Fruit fly (Drosophila melanogaster) whole organism, prepupa: ENCODE data around the gene CG15141.

Source experiments
- Blimp-1 ChIP-seq: fragments of 200-800 bp; sonication (Bioruptor generic); optimal IDR thresholded peaks from 3 replicates; lab custom pipeline; 2017; ENCODE audit warnings: missing biosample characterization, missing genetic modification characterization, mild to moderate bottlenecking, moderate library complexity, missing genetic modification reagents
- CG10631 ChIP-seq: fragments of 200-800 bp; sonication (Bioruptor generic); optimal IDR thresholded peaks from 2 replicates; lab custom pipeline; 2016; ENCODE audit warnings: missing biosample characterization, missing genetic modification characterization
- CG10669 ChIP-seq: fragments of 200-800 bp; sonication (Bioruptor generic); optimal IDR thresholded peaks from 3 replicates; lab custom pipeline; 2018; ENCODE audit warnings: missing biosample characterization, mild to moderate bottlenecking, missing genetic modification characterization, moderate library complexity
- CG11294 ChIP-seq: fragments of 200-800 bp; sonication (Bioruptor generic); IDR thresholded peaks from 2 replicates; pipeline ENCODE4 v1.3.6; 2022; ENCODE audit warnings: missing biosample characterization, missing genetic modification characterization
- CG11902 ChIP-seq: fragments of 200-800 bp; sonication (Bioruptor generic); optimal IDR thresholded peaks from 3 replicates; lab custom pipeline; 2016; ENCODE audit warnings: missing biosample characterization, missing genetic modification characterization
- CG15336 ChIP-seq: fragments of 200-800 bp; sonication (Bioruptor generic); IDR thresholded peaks from 2 replicates; pipeline ENCODE4 v1.3.6; 2022; ENCODE audit warnings: missing biosample characterization, missing genetic modification characterization
- CG1621 ChIP-seq: fragments of 200-800 bp; sonication (Bioruptor generic); optimal IDR thresholded peaks from 3 replicates; lab custom pipeline; 2018; ENCODE audit warnings: missing biosample characterization, mild to moderate bottlenecking, missing genetic modification characterization
- CG16779 ChIP-seq: fragments of 200-800 bp; sonication (Bioruptor generic); optimal IDR thresholded peaks from 3 replicates; lab custom pipeline; 2017; ENCODE audit warnings: missing biosample characterization, mild to moderate bottlenecking, missing genetic modification characterization
- CG3032 ChIP-seq: fragments of 200-800 bp; optimal IDR thresholded peaks from 2 replicates; lab custom pipeline; 2019; ENCODE audit warnings: missing biosample characterization, mild to moderate bottlenecking, missing genetic modification characterization, moderate library complexity
- CG31627 ChIP-seq: fragments of 200-800 bp; sonication (Bioruptor generic); optimal IDR thresholded peaks from 3 replicates; lab custom pipeline; 2016; ENCODE audit warnings: missing biosample characterization, missing genetic modification characterization
- CG32006 ChIP-seq: fragments of 200-800 bp; sonication (Bioruptor generic); optimal IDR thresholded peaks from 3 replicates; lab custom pipeline; 2017; ENCODE audit warnings: missing biosample characterization, mild to moderate bottlenecking, missing genetic modification characterization
- CG4318 ChIP-seq: fragments of 200-800 bp; sonication (Bioruptor generic); optimal IDR thresholded peaks from 3 replicates; lab custom pipeline; 2017; ENCODE audit warnings: missing biosample characterization, mild to moderate bottlenecking, missing genetic modification characterization
- CG6163 ChIP-seq: fragments of 200-800 bp; sonication (Bioruptor generic); IDR thresholded peaks from 3 replicates; pipeline ENCODE4 v1.3.6; 2022; ENCODE audit warnings: missing biosample characterization, missing genetic modification characterization
- CG6276 ChIP-seq: fragments of 200-800 bp; sonication (Bioruptor generic); optimal IDR thresholded peaks from 2 replicates; lab custom pipeline; 2017; ENCODE audit warnings: missing biosample characterization, mild to moderate bottlenecking, missing genetic modification characterization
- CG7368 ChIP-seq: fragments of 200-800 bp; sonication (Bioruptor generic); optimal IDR thresholded peaks from 3 replicates; lab custom pipeline; 2016; ENCODE audit warnings: missing biosample characterization, missing genetic modification characterization
- CG8119 ChIP-seq: fragments of 200-800 bp; sonication (Bioruptor generic); IDR thresholded peaks from 3 replicates; pipeline ENCODE4 v1.3.6; 2022; ENCODE audit warnings: missing biosample characterization, missing genetic modification characterization
- CG8319 ChIP-seq: fragments of 200-800 bp; sonication (Bioruptor generic); optimal IDR thresholded peaks from 3 replicates; lab custom pipeline; 2016; ENCODE audit warnings: missing biosample characterization, missing genetic modification characterization
- CG8632 ChIP-seq: fragments of 200-800 bp; sonication (Bioruptor generic); optimal IDR thresholded peaks from 3 replicates; lab custom pipeline; 2016; ENCODE audit warnings: missing biosample characterization, missing genetic modification characterization
- CG9139 ChIP-seq: fragments of 200-800 bp; sonication (Bioruptor generic); optimal IDR thresholded peaks from 3 replicates; lab custom pipeline; 2017; ENCODE audit warnings: missing biosample characterization, mild to moderate bottlenecking, missing genetic modification characterization
- Eip75B ChIP-seq: fragments of 200-800 bp; sonication (Bioruptor generic); optimal IDR thresholded peaks from 3 replicates; lab custom pipeline; 2016; ENCODE audit warnings: missing biosample characterization, missing genetic modification characterization
- Eip93F ChIP-seq: fragments of 200-800 bp; sonication (Bioruptor generic); optimal IDR thresholded peaks from 2 replicates; lab custom pipeline; 2016; ENCODE audit warnings: missing biosample characterization, mild to moderate bottlenecking, missing genetic modification characterization
- Gug ChIP-seq: fragments of 200-800 bp; sonication (Bioruptor generic); IDR thresholded peaks from 2 replicates; pipeline ENCODE4 v1.3.6; 2022; ENCODE audit warnings: missing biosample characterization, missing genetic modification characterization
- Hr38 ChIP-seq: sonication (Bioruptor generic); optimal IDR thresholded peaks from 2 replicates; lab custom pipeline; 2016; ENCODE audit warnings: missing biosample characterization, missing genetic modification characterization
- Hr39 ChIP-seq: fragments of 200-800 bp; sonication (Bioruptor generic); optimal IDR thresholded peaks from 2 replicates; lab custom pipeline; 2016; ENCODE audit warnings: missing biosample characterization, missing genetic modification characterization
- Lpt ChIP-seq: fragments of 200-800 bp; sonication (Bioruptor generic); optimal IDR thresholded peaks from 3 replicates; lab custom pipeline; 2016; ENCODE audit warnings: missing biosample characterization, missing genetic modification characterization
- Met ChIP-seq: fragments of 200-800 bp; sonication (Bioruptor generic); optimal IDR thresholded peaks from 3 replicates; lab custom pipeline; 2016; ENCODE audit warnings: missing biosample characterization, missing genetic modification characterization
- OdsH ChIP-seq: fragments of 200-800 bp; sonication (Bioruptor generic); optimal IDR thresholded peaks from 3 replicates; lab custom pipeline; 2016; ENCODE audit warnings: missing biosample characterization, missing genetic modification characterization
- Smox ChIP-seq: fragments of 200-800 bp; sonication (Bioruptor generic); optimal IDR thresholded peaks from 3 replicates; lab custom pipeline; 2016; ENCODE audit warnings: missing biosample characterization, missing genetic modification characterization
- Sox14 ChIP-seq: fragments of 200-800 bp; sonication (Bioruptor generic); optimal IDR thresholded peaks from 3 replicates; lab custom pipeline; 2016; ENCODE audit warnings: missing biosample characterization, missing genetic modification characterization
- achi ChIP-seq: fragments of 200-800 bp; sonication (Bioruptor generic); optimal IDR thresholded peaks from 3 replicates; lab custom pipeline; 2016; ENCODE audit warnings: missing biosample characterization, missing genetic modification characterization
- acj6 ChIP-seq: fragments of 200-800 bp; sonication (Bioruptor generic); optimal IDR thresholded peaks from 3 replicates; lab custom pipeline; 2016; ENCODE audit warnings: missing biosample characterization, missing genetic modification characterization
- dac ChIP-seq: fragments of 200-800 bp; sonication (Bioruptor generic); optimal IDR thresholded peaks from 2 replicates; lab custom pipeline; 2017; ENCODE audit warnings: missing biosample characterization, mild to moderate bottlenecking, missing genetic modification characterization
- dsx ChIP-seq: fragments of 200-800 bp; optimal IDR thresholded peaks from 3 replicates; lab custom pipeline; 2019; ENCODE audit warnings: missing biosample characterization, mild to moderate bottlenecking, missing genetic modification characterization, moderate library complexity; ENCODE audit not compliant: poor library complexity, severe bottlenecking
- eg ChIP-seq: fragments of 200-800 bp; sonication (Bioruptor generic); IDR thresholded peaks from 3 replicates; pipeline ENCODE4 v1.3.6; 2022; ENCODE audit warnings: missing biosample characterization, missing genetic modification characterization
- esn ChIP-seq: fragments of 200-800 bp; sonication (Bioruptor generic); optimal IDR thresholded peaks from 2 replicates; lab custom pipeline; 2016; ENCODE audit warnings: missing biosample characterization, mild to moderate bottlenecking, missing genetic modification characterization, moderate library complexity
- fd85E ChIP-seq: fragments of 200-800 bp; sonication (Bioruptor generic); optimal IDR thresholded peaks from 3 replicates; lab custom pipeline; 2016; ENCODE audit warnings: missing biosample characterization, missing genetic modification characterization
- fkh ChIP-seq: fragments of 200-800 bp; sonication (Bioruptor generic); optimal IDR thresholded peaks from 3 replicates; lab custom pipeline; 2017; ENCODE audit warnings: missing biosample characterization, mild to moderate bottlenecking, missing genetic modification characterization, moderate library complexity
- lz ChIP-seq: fragments of 200-800 bp; sonication (Bioruptor generic); optimal IDR thresholded peaks from 3 replicates; lab custom pipeline; 2016; ENCODE audit warnings: missing biosample characterization, missing genetic modification characterization
- net ChIP-seq: fragments of 200-800 bp; sonication (Bioruptor generic); optimal IDR thresholded peaks from 3 replicates; lab custom pipeline; 2016; ENCODE audit warnings: missing biosample characterization, missing genetic modification characterization
- pdm3 ChIP-seq: fragments of 200-800 bp; sonication (Bioruptor generic); optimal IDR thresholded peaks from 3 replicates; lab custom pipeline; 2016; ENCODE audit warnings: missing biosample characterization, missing genetic modification characterization
- spab ChIP-seq: fragments of 200-800 bp; sonication (Bioruptor generic); optimal IDR thresholded peaks from 2 replicates; lab custom pipeline; 2017; ENCODE audit warnings: missing biosample characterization, mild to moderate bottlenecking, missing genetic modification characterization, missing genetic modification reagents
- ss ChIP-seq, 2 experiments: fragments of 200-800 bp; sonication (Bioruptor generic); optimal IDR thresholded peaks; 2 replicates in 1 of 2; 3 replicates in 1 of 2; lab custom pipeline; 2017 to 2018; ENCODE audit warnings: mild to moderate bottlenecking in 2 of 2, missing biosample characterization in 2 of 2, missing genetic modification characterization in 2 of 2, moderate library complexity in 1 of 2
- svp ChIP-seq: fragments of 200-800 bp; sonication (Bioruptor generic); peaks from one replicate; lab custom pipeline; 2016; ENCODE audit warnings: missing biosample characterization, missing genetic modification characterization
- vri ChIP-seq: fragments of 200-800 bp; sonication (Bioruptor generic); optimal IDR thresholded peaks from 3 replicates; lab custom pipeline; 2016; ENCODE audit warnings: missing biosample characterization, mild to moderate bottlenecking, missing genetic modification characterization

Gene CG15141

dm6 chr2L:17385221-17385529, 25.3 kb upstream of the CG15141 start (continued):
- TF ChIP-seq dsx (GFP tag; lab: Kevin White, UChicago) (peak; percentile 97), CG8119 (GFP tag; lab: Robert Waterston, UW) (peak; percentile 89), Gug (GFP tag; lab: Robert Waterston, UW) (peak; percentile 75), CG15336 (GFP tag; lab: Robert Waterston, UW) (peak; percentile 90), acj6 (GFP tag; lab: Kevin White, UChicago) (peak; percentile 72), CG8319 (GFP tag; lab: Kevin White, UChicago) (peak; percentile 72), vri (GFP tag; lab: Kevin White, UChicago) (peak; percentile 75), CG6276 (GFP tag; lab: Kevin White, UChicago) (peak; percentile 92), svp (GFP tag; lab: Kevin White, UChicago) (peak; percentile 81), Smox (peak; percentile 66), Eip75B (GFP tag; lab: Kevin White, UChicago) (peak; percentile 85), CG11294 (GFP tag; lab: Robert Waterston, UW) (no peak; the same call in 1 of the 2 replicates), CG1621 (tag; lab: Kevin White, UChicago) (peak; percentile 98), CG8632 (peak; percentile 88), Hr39 (GFP tag; lab: Kevin White, UChicago) (peak; percentile 42), ss (GFP tag; optimal IDR thresholded peaks at IDR 0.05; lab: Kevin White, UChicago) (peak; percentile 99), Hr38 (GFP tag; lab: Kevin White, UChicago) (no peak), Sox14 (GFP tag; lab: Kevin White, UChicago) (peak; percentile 81), CG6163 (GFP tag; lab: Robert Waterston, UW) (peak; percentile 98), CG16779 (tag; lab: Kevin White, UChicago) (peak; percentile 97), Met (GFP tag; lab: Kevin White, UChicago) (peak; percentile 62), CG32006 (GFP tag; lab: Kevin White, UChicago) (peak; percentile 82), CG7368 (GFP tag; lab: Kevin White, UChicago) (peak; percentile 83)

dm6 chr2L:17387735-17388367, 22.6 kb upstream of the CG15141 start:
- TF ChIP-seq eg (GFP tag; lab: Robert Waterston, UW): no peak
- TF ChIP-seq dac (GFP tag; lab: Kevin White, UChicago): no peak
- TF ChIP-seq vri (GFP tag; lab: Kevin White, UChicago): peak; percentile 64
- no peak for TF ChIP-seq fd85E (GFP tag; lab: Kevin White, UChicago)
- TF ChIP-seq Gug (GFP tag; lab: Robert Waterston, UW): no peak
- peak; percentile 1 for TF ChIP-seq esn (GFP tag; lab: Kevin White, UChicago)
- no peak for TF ChIP-seq achi (GFP tag; lab: Kevin White, UChicago)
- peak; percentile 72 for TF ChIP-seq fkh
- TF ChIP-seq CG16779 (tag; lab: Kevin White, UChicago): no peak
- TF ChIP-seq CG10631: no peak

- TF ChIP-seq Blimp-1 (GFP tag; lab: Kevin White, UChicago): peak; percentile 46
- TF ChIP-seq CG9139 (GFP tag; lab: Kevin White, UChicago): peak; percentile 65
- TF ChIP-seq CG4318 (GFP tag; lab: Kevin White, UChicago): no peak
- TF ChIP-seq esn (GFP tag; lab: Kevin White, UChicago): peak; percentile 29
- peak; percentile 80 for TF ChIP-seq CG1621 (tag; lab: Kevin White, UChicago)
- no peak for TF ChIP-seq CG15336 (GFP tag; lab: Robert Waterston, UW)
- peak; percentile 40 for TF ChIP-seq fkh
- TF ChIP-seq spab (GFP tag; lab: Kevin White, UChicago): peak; percentile 31
- TF ChIP-seq lz (GFP tag; lab: Kevin White, UChicago): no peak
- TF ChIP-seq CG6276 (GFP tag; lab: Kevin White, UChicago): peak; percentile 61
- peak; percentile 60 to 74 for TF ChIP-seq ss (GFP tag; optimal IDR thresholded peaks at IDR 0.05; lab: Kevin White, UChicago)
- TF ChIP-seq CG3032: peak; percentile 42
- no peak for TF ChIP-seq Gug (GFP tag; lab: Robert Waterston, UW)
- no peak for TF ChIP-seq Hr38 (GFP tag; lab: Kevin White, UChicago)
- peak; percentile 38 for TF ChIP-seq CG10669
- TF ChIP-seq CG11902 (GFP tag; lab: Kevin White, UChicago): no peak
- TF ChIP-seq Hr39 (GFP tag; lab: Kevin White, UChicago): no peak
- no peak for TF ChIP-seq Met (GFP tag; lab: Kevin White, UChicago)
- peak; percentile 37 for TF ChIP-seq Lpt
- peak; percentile 74 for TF ChIP-seq vri (GFP tag; lab: Kevin White, UChicago)
- no peak for TF ChIP-seq CG7368 (GFP tag; lab: Kevin White, UChicago)
- no peak for TF ChIP-seq achi (GFP tag; lab: Kevin White, UChicago)
- peak; percentile 56; the same call in 2 of the 3 replicates for TF ChIP-seq CG8119 (GFP tag; lab: Robert Waterston, UW)
- peak; percentile 43 for TF ChIP-seq CG16779 (tag; lab: Kevin White, UChicago)
- TF ChIP-seq Eip75B (GFP tag; lab: Kevin White, UChicago): no peak
- TF ChIP-seq Eip93F: no peak
- TF ChIP-seq OdsH (GFP tag; lab: Kevin White, UChicago): no peak
- TF ChIP-seq pdm3: no peak
- no peak for TF ChIP-seq CG31627
- TF ChIP-seq net (GFP tag; lab: Kevin White, UChicago): peak; percentile 41
Observed at dm6 chr2L:17389104-17389503, 21.3 kb upstream of the CG15141 start.
